Worm (Caenorhabditis elegans): ENCODE data around the gene slo-1.

The slo-1 gene

DNA sequence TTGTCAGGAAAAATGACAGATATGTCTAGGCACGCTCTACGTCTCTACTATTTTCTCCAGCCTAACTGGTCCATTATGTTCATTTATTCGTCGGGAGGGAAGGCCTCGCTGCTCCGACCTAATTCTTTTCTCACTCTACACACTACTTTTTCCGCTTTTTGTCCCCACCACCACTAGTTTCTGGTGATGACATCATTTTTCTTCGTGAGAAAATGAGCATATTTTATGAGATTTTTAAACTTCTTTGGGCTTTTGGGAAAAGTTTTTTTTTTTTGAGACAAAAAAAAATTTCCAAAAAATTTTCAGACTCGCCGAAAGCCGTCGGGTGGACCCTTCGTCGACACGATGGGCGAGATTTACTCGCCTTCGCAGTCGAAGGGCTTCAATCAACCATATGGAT is at the start of gene slo-1:
slo-1 (plus strand) TSS at position 301 of the 400 bp plus-strand sequence.
- no peak for TF ChIP-seq unc-39 (tag; optimal IDR thresholded peaks at IDR 0.05)
- TF ChIP-seq ama-1 (optimal IDR thresholded peaks at IDR 0.05), result no peak
- TF ChIP-seq egl-5 (tag; optimal IDR thresholded peaks at IDR 0.05), result no peak
- no peak for TF ChIP-seq pqm-1 (tag; optimal IDR thresholded peaks at IDR 0.05)
- no peak for TF ChIP-seq nhr-67 (tag; optimal IDR thresholded peaks at IDR 0.05)
- TF ChIP-seq aly-2 (tag; optimal IDR thresholded peaks at IDR 0.05), result no peak
- no peak for TF ChIP-seq ztf-11 (tag; optimal IDR thresholded peaks at IDR 0.05)
- TF ChIP-seq nhr-25 (tag; optimal IDR thresholded peaks at IDR 0.05), result no peak
- no peak for TF ChIP-seq ceh-16 (tag; optimal IDR thresholded peaks at IDR 0.05)
- no peak for TF ChIP-seq lsy-12 (tag; optimal IDR thresholded peaks at IDR 0.05)
- TF ChIP-seq jun-1 (tag; optimal IDR thresholded peaks at IDR 0.05), result no peak
- no peak for TF ChIP-seq ZK546.5 (tag; optimal IDR thresholded peaks at IDR 0.05)
- TF ChIP-seq unc-62 (GFP tag; optimal IDR thresholded peaks at IDR 0.05), result no peak
- TF ChIP-seq hmg-11 (tag; optimal IDR thresholded peaks at IDR 0.05), result no peak
- no peak for TF ChIP-seq nhr-23 (tag; optimal IDR thresholded peaks at IDR 0.05)
- no peak for TF ChIP-seq nhr-43 (tag; optimal IDR thresholded peaks at IDR 0.05; ENCODE audit: poor library complexity, severe bottlenecking)
- no peak for TF ChIP-seq ceh-28 (tag; optimal IDR thresholded peaks at IDR 0.05)
- no peak for TF ChIP-seq egl-27 (tag; optimal IDR thresholded peaks at IDR 0.05)
- no peak for TF ChIP-seq nhr-76 (tag; optimal IDR thresholded peaks at IDR 0.05)

DNA sequence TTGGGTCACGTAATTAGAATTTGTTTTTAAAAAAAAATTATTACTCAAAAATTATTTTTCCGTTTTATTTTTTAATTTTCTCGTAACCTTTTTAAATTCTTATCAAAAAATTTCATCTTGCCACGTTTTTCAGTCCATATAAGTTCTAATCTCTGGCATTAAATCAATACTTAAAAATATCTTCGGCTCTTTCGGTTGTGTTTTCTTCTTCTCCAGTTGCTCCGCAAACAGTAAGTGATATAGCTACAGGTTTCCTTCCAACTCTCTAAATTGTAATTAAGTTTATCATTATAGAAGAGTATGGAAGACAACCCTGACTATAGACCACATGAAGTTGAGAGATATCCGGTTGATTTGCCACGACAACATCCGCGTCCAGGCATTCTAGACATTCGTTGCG is 47.9 kb upstream of the slo-1 start, which contains the start of gene ZK228.1:
ZK228.1 (plus strand) TSS at position 301 of the 400 bp plus-strand sequence.
- TF ChIP-seq nhr-43 (tag; optimal IDR thresholded peaks at IDR 0.05; ENCODE audit: poor library complexity, severe bottlenecking), result no peak
- no peak for TF ChIP-seq nhr-67 (tag; optimal IDR thresholded peaks at IDR 0.05)
- TF ChIP-seq ztf-11 (tag; optimal IDR thresholded peaks at IDR 0.05), result no peak
- TF ChIP-seq mdl-1 (tag; optimal IDR thresholded peaks at IDR 0.05), result no peak
- TF ChIP-seq pha-4 (tag; optimal IDR thresholded peaks at IDR 0.05), result no peak
- no peak for TF ChIP-seq ama-1 (optimal IDR thresholded peaks at IDR 0.05)
- no peak for TF ChIP-seq nfya-1 (tag; optimal IDR thresholded peaks at IDR 0.05; ENCODE audit: insufficient read depth)

DNA sequence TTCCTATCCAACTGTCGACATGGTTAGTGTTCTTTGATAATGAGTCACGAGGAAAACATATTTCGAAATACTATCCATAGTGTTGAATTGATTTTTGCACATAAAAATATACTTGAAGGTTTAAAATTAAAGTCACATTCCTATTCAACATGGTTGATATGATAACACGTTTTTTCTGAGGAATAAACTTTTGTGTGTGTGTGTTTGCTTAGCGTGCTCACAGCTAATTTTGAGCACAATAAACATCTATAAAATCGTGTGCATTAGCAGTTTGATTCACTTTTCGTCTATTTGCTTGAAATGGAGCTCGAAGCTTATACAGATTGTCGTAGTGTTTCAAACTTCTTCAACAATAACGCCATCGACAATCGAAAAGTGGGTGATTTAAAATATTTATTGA is 35.5 kb upstream of the slo-1 start, which contains the start of gene ZK228.10:
ZK228.10 (plus strand) TSS at position 301 of the 400 bp plus-strand sequence.
- TF ChIP-seq elt-3 (tag; optimal IDR thresholded peaks at IDR 0.05) (no peak), ceh-9 (tag; optimal IDR thresholded peaks at IDR 0.05) (no peak), fkh-10 (GFP tag; optimal IDR thresholded peaks at IDR 0.05) (no peak), unc-39 (tag; optimal IDR thresholded peaks at IDR 0.05) (no peak), egl-5 (tag; optimal IDR thresholded peaks at IDR 0.05) (no peak), elt-2 (tag; optimal IDR thresholded peaks at IDR 0.05) (no peak), aly-2 (tag; optimal IDR thresholded peaks at IDR 0.05) (no peak), ztf-4 (tag; optimal IDR thresholded peaks at IDR 0.05) (no peak), nhr-12 (tag; optimal IDR thresholded peaks at IDR 0.05) (no peak), nhr-28 (tag; optimal IDR thresholded peaks at IDR 0.05) (no peak), nhr-237 (tag; optimal IDR thresholded peaks at IDR 0.05) (no peak)

DNA sequence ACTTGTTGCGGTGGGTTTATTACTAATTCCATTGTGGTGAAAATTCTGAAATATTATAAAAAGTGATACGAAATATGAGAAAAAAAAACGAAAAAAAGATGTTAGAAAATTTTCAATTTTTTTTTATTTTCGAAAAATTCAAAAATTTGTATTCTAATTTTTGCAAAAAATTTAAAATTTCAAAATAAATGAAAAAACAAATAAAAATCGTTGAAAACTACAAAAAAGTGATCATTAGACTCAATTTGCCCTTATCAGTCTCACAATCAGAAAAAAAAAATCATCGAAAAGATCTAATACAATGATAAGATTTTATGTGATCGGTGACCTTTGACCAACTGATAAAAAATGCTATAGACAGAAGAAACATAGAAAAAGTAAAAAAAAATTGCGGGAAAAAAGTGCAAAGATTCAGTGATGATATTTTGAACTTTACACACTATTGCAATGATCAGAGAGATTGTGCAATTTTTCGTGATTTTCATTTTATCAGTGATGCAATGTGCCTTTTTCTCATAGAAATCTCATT is 30.8 kb upstream of the slo-1 start, which contains the start of gene ZK228.3:
ZK228.3 (minus strand) TSS at position 51 of the 529 bp plus-strand sequence.
- no peak for TF ChIP-seq egl-5 (tag; optimal IDR thresholded peaks at IDR 0.05)
- no peak for TF ChIP-seq snpc-4 (tag; optimal IDR thresholded peaks at IDR 0.05)
- no peak for TF ChIP-seq mml-1 (tag; optimal IDR thresholded peaks at IDR 0.05)
- TF ChIP-seq pqm-1 (tag; optimal IDR thresholded peaks at IDR 0.05), result peak; percentile 84
- TF ChIP-seq elt-2 (tag; optimal IDR thresholded peaks at IDR 0.05), result peak; percentile 97
- no peak for TF ChIP-seq tbx-2 (tag; optimal IDR thresholded peaks at IDR 0.05)
- TF ChIP-seq ztf-11 (tag; optimal IDR thresholded peaks at IDR 0.05), result no peak
- TF ChIP-seq lin-39 (tag; optimal IDR thresholded peaks at IDR 0.05), result no peak
- TF ChIP-seq mdl-1 (tag; optimal IDR thresholded peaks at IDR 0.05), result no peak
- no peak for TF ChIP-seq nhr-43 (tag; optimal IDR thresholded peaks at IDR 0.05; ENCODE audit: poor library complexity, severe bottlenecking)

DNA sequence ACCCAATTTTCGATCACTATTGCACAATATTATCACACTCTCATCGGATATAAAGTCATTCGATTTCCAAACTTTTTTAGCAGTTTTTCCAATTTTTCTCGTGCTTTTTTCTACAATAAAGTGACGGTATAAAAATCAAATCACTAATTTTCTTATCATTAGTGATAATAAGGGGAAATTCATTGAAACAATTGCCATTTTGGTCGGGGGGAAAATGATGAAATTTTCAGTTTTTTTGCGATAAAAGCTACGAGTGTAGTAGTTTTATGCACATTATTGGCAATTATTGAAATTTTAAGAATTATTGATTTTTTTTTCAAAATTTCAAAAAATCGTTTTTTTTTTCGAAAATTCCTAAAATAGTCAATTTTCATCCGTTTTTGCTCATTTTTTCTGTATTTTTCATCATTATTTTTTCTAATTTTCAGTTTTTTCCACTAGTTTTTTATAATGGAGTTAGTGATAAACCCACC is 29.7 kb upstream of the slo-1 start, which contains the start of gene ZK228.4:
ZK228.4 (plus strand) TSS at position 423 of the 473 bp plus-strand sequence.
- TF ChIP-seq ceh-28 (tag; optimal IDR thresholded peaks at IDR 0.05) (peak; percentile 21), hmg-11 (tag; optimal IDR thresholded peaks at IDR 0.05) (no peak), pqm-1 (tag; optimal IDR thresholded peaks at IDR 0.05) (peak; percentile 13), elt-2 (tag; optimal IDR thresholded peaks at IDR 0.05) (peak; percentile 86), aly-2 (tag; optimal IDR thresholded peaks at IDR 0.05) (no peak), egl-5 (tag; optimal IDR thresholded peaks at IDR 0.05) (no peak)

Measured in whole organism, L3 larva.